Worm (Caenorhabditis elegans): ENCODE measurements around the gene F53C3.11.

The F53C3.11 gene

ce11 chrII:3950077-3950476, 43.6 kb upstream of the F53C3.11 start, which contains the start of gene sea-2:
sea-2 (plus strand) TSS chrII:3950377.
- TF ChIP-seq nhr-11 (tag; optimal IDR thresholded peaks at IDR 0.05) (no peak), unc-62 (GFP tag; optimal IDR thresholded peaks at IDR 0.05) (no peak), gmeb-1 (tag; optimal IDR thresholded peaks at IDR 0.05) (no peak), nhr-129 (tag; optimal IDR thresholded peaks at IDR 0.05) (no peak), nhr-6 (tag; optimal IDR thresholded peaks at IDR 0.05) (no peak), unc-55 (GFP tag; optimal IDR thresholded peaks at IDR 0.05) (no peak), egl-27 (tag; optimal IDR thresholded peaks at IDR 0.05) (no peak), aly-2 (tag; optimal IDR thresholded peaks at IDR 0.05) (no peak), ztf-1 (GFP tag; conservative IDR thresholded peaks at IDR 0.05) (no peak), nhr-77 (tag; optimal IDR thresholded peaks at IDR 0.05) (no peak), crh-2 (tag; optimal IDR thresholded peaks at IDR 0.05) (no peak)

- peak; percentile 37 for TF ChIP-seq unc-55 (GFP tag; optimal IDR thresholded peaks at IDR 0.05)
- TF ChIP-seq mdl-1 (tag; optimal IDR thresholded peaks at IDR 0.05), result no peak
- TF ChIP-seq snpc-4 (tag; optimal IDR thresholded peaks at IDR 0.05), result no peak
- TF ChIP-seq skn-1 (tag; optimal IDR thresholded peaks at IDR 0.05), result no peak
- no peak for TF ChIP-seq Y55F3AM.14 (GFP tag; optimal IDR thresholded peaks at IDR 0.05)
- peak; percentile 53 for TF ChIP-seq C34F6.9 (tag; optimal IDR thresholded peaks at IDR 0.05)
- TF ChIP-seq aly-2 (tag; optimal IDR thresholded peaks at IDR 0.05), result no peak
Observed at ce11 chrII:3948507-3948906, 42.0 kb upstream of the F53C3.11 start.

- TF ChIP-seq sem-4 (tag; optimal IDR thresholded peaks at IDR 0.05) (no peak), ceh-16 (tag; optimal IDR thresholded peaks at IDR 0.05) (no peak), nhr-77 (tag; optimal IDR thresholded peaks at IDR 0.05) (no peak), R02D3.7 (tag; optimal IDR thresholded peaks at IDR 0.05) (no peak), mdl-1 (tag; optimal IDR thresholded peaks at IDR 0.05) (no peak), nhr-25 (tag; optimal IDR thresholded peaks at IDR 0.05) (no peak), nhr-10 (tag; optimal IDR thresholded peaks at IDR 0.05) (no peak), peb-1 (tag; optimal IDR thresholded peaks at IDR 0.05) (no peak), ZK546.5 (tag; optimal IDR thresholded peaks at IDR 0.05) (no peak), ama-1 (optimal IDR thresholded peaks at IDR 0.05) (no peak), nhr-21 (tag; optimal IDR thresholded peaks at IDR 0.05) (no peak), lin-11 (tag; optimal IDR thresholded peaks at IDR 0.05) (no peak), egl-27 (tag; optimal IDR thresholded peaks at IDR 0.05) (no peak), Y55F3AM.14 (GFP tag; optimal IDR thresholded peaks at IDR 0.05) (no peak), nhr-23 (tag; optimal IDR thresholded peaks at IDR 0.05) (no peak), sma-9 (GFP tag; optimal IDR thresholded peaks at IDR 0.05) (no peak), sma-9 (tag; optimal IDR thresholded peaks at IDR 0.05) (no peak), fos-1 (tag; optimal IDR thresholded peaks at IDR 0.05) (no peak), lsy-2 (tag; optimal IDR thresholded peaks at IDR 0.05) (no peak), nhr-237 (tag; optimal IDR thresholded peaks at IDR 0.05) (no peak)
Observed at ce11 chrII:3947404-3947803, 40.9 kb upstream of the F53C3.11 start.

ce11 chrII:3935990-3936389, 29.5 kb upstream of the F53C3.11 start:
- TF ChIP-seq ama-1 (optimal IDR thresholded peaks at IDR 0.05) (no peak), unc-55 (GFP tag; optimal IDR thresholded peaks at IDR 0.05) (no peak), nhr-77 (tag; optimal IDR thresholded peaks at IDR 0.05) (no peak), lin-11 (tag; optimal IDR thresholded peaks at IDR 0.05) (no peak), nhr-129 (tag; optimal IDR thresholded peaks at IDR 0.05) (no peak), dmd-4 (tag; optimal IDR thresholded peaks at IDR 0.05) (no peak), ztf-4 (tag; optimal IDR thresholded peaks at IDR 0.05) (no peak), alr-1 (tag; optimal IDR thresholded peaks at IDR 0.05) (no peak), peb-1 (tag; optimal IDR thresholded peaks at IDR 0.05) (no peak), nhr-21 (tag; optimal IDR thresholded peaks at IDR 0.05) (no peak), sem-4 (tag; optimal IDR thresholded peaks at IDR 0.05) (no peak), egl-27 (tag; optimal IDR thresholded peaks at IDR 0.05) (no peak)

- TF ChIP-seq sem-4 (tag; optimal IDR thresholded peaks at IDR 0.05) (no peak), ZK546.5 (tag; optimal IDR thresholded peaks at IDR 0.05) (no peak)
Observed at ce11 chrII:3935098-3935497, 28.6 kb upstream of the F53C3.11 start.

- no peak for TF ChIP-seq sma-3 (GFP tag; optimal IDR thresholded peaks at IDR 0.05)
- TF ChIP-seq mbf-1 (tag; optimal IDR thresholded peaks at IDR 0.05), result no peak
- TF ChIP-seq nhr-12 (tag; optimal IDR thresholded peaks at IDR 0.05), result no peak
- no peak for TF ChIP-seq lin-13 (GFP tag; optimal IDR thresholded peaks at IDR 0.05)
- no peak for TF ChIP-seq ztf-11 (tag; optimal IDR thresholded peaks at IDR 0.05)
- no peak for TF ChIP-seq ama-1 (optimal IDR thresholded peaks at IDR 0.05)
- no peak for TF ChIP-seq dmd-4 (tag; optimal IDR thresholded peaks at IDR 0.05)
- TF ChIP-seq nhr-21 (tag; optimal IDR thresholded peaks at IDR 0.05), result no peak
- TF ChIP-seq elt-3 (tag; optimal IDR thresholded peaks at IDR 0.05), result no peak
- TF ChIP-seq R02D3.7 (tag; optimal IDR thresholded peaks at IDR 0.05), result no peak
- no peak for TF ChIP-seq mab-5 (tag; optimal IDR thresholded peaks at IDR 0.05)
- TF ChIP-seq lin-39 (tag; optimal IDR thresholded peaks at IDR 0.05), result no peak
- TF ChIP-seq fos-1 (tag; optimal IDR thresholded peaks at IDR 0.05), result no peak
- TF ChIP-seq lin-11 (tag; optimal IDR thresholded peaks at IDR 0.05), result no peak
Observed at ce11 chrII:3934085-3934484, 27.6 kb upstream of the F53C3.11 start, which contains the start of gene Y14H12B.1. Y14H12B.1 (plus strand) TSS chrII:3934447.

All from whole organism, L2 larva.